Fruit fly (Drosophila melanogaster) whole organism, pupa: ENCODE results near the gene CG14535.

ENCODE experiments used
- CG10348 ChIP-seq: fragments of 200-800 bp; sonication (Bioruptor generic); IDR thresholded peaks from 2 replicates; pipeline ENCODE4 v1.3.6; 2022; ENCODE audit warnings: missing biosample characterization, missing genetic modification characterization
- CG12605 ChIP-seq: fragments of 200-800 bp; sonication (Bioruptor generic); IDR thresholded peaks from 2 replicates; pipeline ENCODE4 v1.3.6; 2022; ENCODE audit warnings: missing biosample characterization, missing genetic modification characterization
- CG13204 ChIP-seq: fragments of 200-800 bp; sonication (Bioruptor generic); optimal IDR thresholded peaks from 2 replicates; lab custom pipeline; 2018; ENCODE audit warnings: missing biosample characterization, mild to moderate bottlenecking, missing genetic modification characterization, moderate library complexity
- CG14655 ChIP-seq: fragments of 200-800 bp; sonication (Bioruptor generic); optimal IDR thresholded peaks from 3 replicates; lab custom pipeline; 2017; ENCODE audit warnings: mild to moderate bottlenecking, missing biosample characterization, missing genetic modification reagents, missing genetic modification characterization
- CG15710 ChIP-seq: fragments of 200-800 bp; sonication (Bioruptor generic); optimal IDR thresholded peaks from 2 replicates; lab custom pipeline; 2018; ENCODE audit warnings: missing biosample characterization, mild to moderate bottlenecking, missing genetic modification characterization, moderate library complexity
- CG17806 ChIP-seq: fragments of 200-800 bp; sonication (Bioruptor generic); optimal IDR thresholded peaks from 2 replicates; lab custom pipeline; 2018; ENCODE audit warnings: missing biosample characterization, mild to moderate bottlenecking, missing genetic modification characterization, moderate library complexity
- CG32121 ChIP-seq: fragments of 200-800 bp; sonication (Bioruptor generic); IDR thresholded peaks from 2 replicates; pipeline ENCODE4 v1.3.6; 2022; ENCODE audit warnings: missing biosample characterization, missing genetic modification characterization
- CG34367 ChIP-seq: fragments of 200-800 bp; sonication (Bioruptor generic); optimal IDR thresholded peaks from 2 replicates; lab custom pipeline; 2018; ENCODE audit warnings: missing biosample characterization, mild to moderate bottlenecking, missing genetic modification characterization
- CG4496 ChIP-seq: fragments of 200-800 bp; sonication (Bioruptor generic); IDR thresholded peaks from 3 replicates; pipeline ENCODE4 v1.3.6; 2022; ENCODE audit warnings: missing biosample characterization, missing genetic modification characterization
- CG8159 ChIP-seq: fragments of 200-800 bp; sonication (Bioruptor generic); optimal IDR thresholded peaks from 3 replicates; lab custom pipeline; 2018; ENCODE audit warnings: missing biosample characterization, mild to moderate bottlenecking, missing genetic modification characterization, moderate library complexity
- CG8301 ChIP-seq: fragments of 200-800 bp; sonication (Bioruptor generic); optimal IDR thresholded peaks from 2 replicates; lab custom pipeline; 2018; ENCODE audit warnings: missing biosample characterization, mild to moderate bottlenecking, missing genetic modification characterization
- CG9948 ChIP-seq: fragments of 200-800 bp; sonication (Bioruptor generic); optimal IDR thresholded peaks from 2 replicates; lab custom pipeline; 2018; ENCODE audit warnings: missing biosample characterization, mild to moderate bottlenecking, missing genetic modification characterization, moderate library complexity
- D1 ChIP-seq: fragments of 200-800 bp; sonication (Bioruptor generic); optimal IDR thresholded peaks from 2 replicates; lab custom pipeline; 2018; ENCODE audit warnings: missing biosample characterization, mild to moderate bottlenecking, missing genetic modification characterization, moderate library complexity
- EcR ChIP-seq: fragments of 200-800 bp; sonication (Bioruptor generic); optimal IDR thresholded peaks from 3 replicates; lab custom pipeline; 2019; ENCODE audit warnings: missing biosample characterization, missing genetic modification characterization, mild to moderate bottlenecking, moderate library complexity, missing genetic modification reagents
- Ets98B ChIP-seq: fragments of 200-800 bp; sonication (Bioruptor generic); IDR thresholded peaks from 2 replicates; pipeline ENCODE4 v1.3.6; 2022; ENCODE audit warnings: missing biosample characterization, missing genetic modification characterization
- Pif1A ChIP-seq: fragments of 200-800 bp; sonication (Bioruptor generic); optimal IDR thresholded peaks from 3 replicates; lab custom pipeline; 2016; ENCODE audit warnings: missing biosample characterization, missing genetic modification characterization
- Pif1B ChIP-seq: fragments of 200-800 bp; sonication (Bioruptor generic); optimal IDR thresholded peaks from 3 replicates; lab custom pipeline; 2016; ENCODE audit warnings: missing biosample characterization, missing genetic modification characterization
- Snoo ChIP-seq: fragments of 200-800 bp; sonication (Bioruptor generic); optimal IDR thresholded peaks from 3 replicates; lab custom pipeline; 2017; ENCODE audit warnings: missing biosample characterization, mild to moderate bottlenecking, missing genetic modification characterization, inconsistent platforms
- fd96Ca ChIP-seq: fragments of 200-800 bp; sonication (Bioruptor generic); IDR thresholded peaks from 3 replicates; pipeline ENCODE4 v1.3.6; 2022; ENCODE audit warnings: missing biosample characterization, missing genetic modification characterization
- gl ChIP-seq: fragments of 200-800 bp; sonication (Bioruptor generic); optimal IDR thresholded peaks from 2 replicates; lab custom pipeline; 2018; ENCODE audit warnings: missing biosample characterization, mild to moderate bottlenecking, missing genetic modification characterization
- rn ChIP-seq: fragments of 200-800 bp; sonication (Bioruptor generic); IDR thresholded peaks from 2 replicates; pipeline ENCODE4 v1.3.6; 2022; ENCODE audit warnings: missing biosample characterization, missing genetic modification characterization

Gene CG14535

DNA sequence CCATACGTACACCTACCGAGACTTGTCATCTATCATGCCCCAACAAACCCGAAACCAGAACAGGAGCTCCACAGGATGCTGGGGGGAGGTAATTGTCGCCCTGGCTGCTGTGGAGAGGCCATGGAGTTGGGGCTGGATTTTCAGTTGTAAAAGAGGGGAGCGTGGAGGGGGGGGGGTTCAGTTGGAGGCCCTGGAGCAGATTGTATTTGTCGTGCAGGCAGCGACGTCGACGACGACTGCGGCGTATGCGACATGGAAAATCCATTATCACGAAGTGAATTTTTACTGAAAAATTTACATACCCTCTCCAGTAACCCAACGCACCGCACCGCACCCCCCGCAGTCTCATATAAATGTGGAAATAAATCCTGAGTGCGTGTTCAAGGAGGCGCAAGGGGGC lies 21.6 kb downstream of the CG14535 start:
- no peak for TF ChIP-seq gl (tag; lab: Kevin White, UChicago)
- TF ChIP-seq CG32121: no peak
- no peak for TF ChIP-seq CG13204
- TF ChIP-seq CG14655 (GFP tag; lab: Kevin White, UChicago): no peak
- TF ChIP-seq CG12605 (GFP tag; lab: Robert Waterston, UW): no peak
- TF ChIP-seq CG17806 (tag; lab: Kevin White, UChicago): no peak
- no peak for TF ChIP-seq CG9948 (tag; lab: Kevin White, UChicago)

DNA sequence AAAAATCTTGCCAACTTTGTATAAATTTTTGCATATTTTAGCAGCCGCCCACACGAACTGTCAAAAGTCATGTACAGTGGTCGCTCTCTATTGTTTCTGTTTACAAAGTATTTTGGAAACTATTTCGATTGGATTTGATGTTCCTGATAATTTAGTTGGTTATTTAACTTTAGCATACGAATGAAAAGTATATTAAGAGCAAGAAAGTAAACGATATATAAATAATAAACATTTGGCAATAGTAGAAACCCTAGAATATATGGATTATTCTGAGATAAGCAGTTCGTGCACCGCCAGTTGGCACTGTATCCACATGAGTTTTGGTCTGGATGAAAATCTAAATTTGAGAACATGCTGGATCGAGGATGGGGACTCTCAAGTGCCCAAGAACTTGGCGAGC lies 22.0 kb downstream of the CG14535 start:
- TF ChIP-seq CG8159 (tag; lab: Kevin White, UChicago): no peak
- peak; percentile 2 for TF ChIP-seq CG9948 (tag; lab: Kevin White, UChicago)

DNA sequence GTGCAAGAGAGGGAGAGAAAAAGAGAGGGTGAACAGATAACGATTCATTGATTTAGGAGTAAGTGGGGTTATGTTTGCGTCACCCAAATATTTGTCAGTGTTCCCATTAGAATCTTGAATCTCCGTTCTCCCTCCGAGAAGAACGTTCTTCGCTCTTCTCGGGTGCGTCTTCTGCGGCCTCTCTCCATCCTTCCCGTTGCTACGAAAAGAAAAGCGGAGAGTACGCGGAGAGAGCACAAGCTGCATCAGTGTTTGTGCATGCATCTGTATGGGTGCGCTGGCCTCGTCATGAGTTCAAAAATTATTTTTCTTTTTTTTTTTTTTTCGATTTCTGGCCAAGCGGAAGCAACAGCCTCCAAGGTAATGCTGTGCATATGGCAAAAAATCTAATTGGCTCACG lies 26.4 kb downstream of the CG14535 start:
- 0 out of 3 replicates have a peak, but pooled peaks have one; percentile 14 for TF ChIP-seq fd96Ca (GFP tag; lab: Robert Waterston, UW)
- TF ChIP-seq CG14655 (GFP tag; lab: Kevin White, UChicago): no peak
- TF ChIP-seq CG32121: peak; percentile 64; the same call in 1 of the 2 replicates
- peak; percentile 47; the same call in 2 of the 3 replicates for TF ChIP-seq CG4496 (GFP tag; lab: Robert Waterston, UW)
- no peak for TF ChIP-seq Pif1A (GFP tag; lab: Kevin White, UChicago)

DNA sequence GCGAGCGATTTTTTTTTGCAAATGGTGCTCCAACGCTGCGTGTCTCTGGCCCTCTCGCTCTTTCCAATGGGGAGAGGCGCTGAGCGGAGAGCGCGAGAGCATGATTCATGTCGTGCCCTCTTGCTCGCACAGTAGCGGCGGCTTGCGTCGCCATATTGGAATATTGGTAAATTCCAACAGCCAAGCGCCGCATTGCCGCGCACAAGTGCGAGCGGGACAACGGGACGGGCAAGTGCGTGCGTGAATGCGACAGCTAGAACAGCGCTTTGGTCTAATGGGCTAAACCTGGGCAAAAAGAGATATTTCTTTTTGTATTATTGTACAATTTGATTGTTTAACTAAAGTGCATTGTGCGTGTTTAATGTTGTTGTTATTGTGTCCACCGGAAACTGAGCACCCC lies 27.0 kb downstream of the CG14535 start:
- TF ChIP-seq Pif1B (GFP tag; lab: Kevin White, UChicago) (peak; percentile 38), Ets98B (peak; percentile 31), CG32121 (peak; percentile 60), CG34367 (tag; lab: Kevin White, UChicago) (peak; percentile 15), EcR (GFP tag; lab: Kevin White, UChicago) (no peak), gl (tag; lab: Kevin White, UChicago) (no peak), CG8159 (tag; lab: Kevin White, UChicago) (peak; percentile 7), CG13204 (peak; percentile 51), CG9948 (tag; lab: Kevin White, UChicago) (no peak), CG12605 (GFP tag; lab: Robert Waterston, UW) (no peak), CG14655 (GFP tag; lab: Kevin White, UChicago) (peak; percentile 46), rn (no peak), CG10348 (GFP tag; lab: Robert Waterston, UW) (no peak), CG15710 (peak; percentile 34), fd96Ca (GFP tag; lab: Robert Waterston, UW) (peak; percentile 67), D1 (tag; lab: Kevin White, UChicago) (no peak), Snoo (tag; lab: Kevin White, UChicago) (peak; percentile 18), CG8301 (tag; lab: Kevin White, UChicago) (peak; percentile 14), CG4496 (GFP tag; lab: Robert Waterston, UW) (peak; percentile 73), Pif1A (GFP tag; lab: Kevin White, UChicago) (no peak), CG17806 (tag; lab: Kevin White, UChicago) (no peak)

DNA sequence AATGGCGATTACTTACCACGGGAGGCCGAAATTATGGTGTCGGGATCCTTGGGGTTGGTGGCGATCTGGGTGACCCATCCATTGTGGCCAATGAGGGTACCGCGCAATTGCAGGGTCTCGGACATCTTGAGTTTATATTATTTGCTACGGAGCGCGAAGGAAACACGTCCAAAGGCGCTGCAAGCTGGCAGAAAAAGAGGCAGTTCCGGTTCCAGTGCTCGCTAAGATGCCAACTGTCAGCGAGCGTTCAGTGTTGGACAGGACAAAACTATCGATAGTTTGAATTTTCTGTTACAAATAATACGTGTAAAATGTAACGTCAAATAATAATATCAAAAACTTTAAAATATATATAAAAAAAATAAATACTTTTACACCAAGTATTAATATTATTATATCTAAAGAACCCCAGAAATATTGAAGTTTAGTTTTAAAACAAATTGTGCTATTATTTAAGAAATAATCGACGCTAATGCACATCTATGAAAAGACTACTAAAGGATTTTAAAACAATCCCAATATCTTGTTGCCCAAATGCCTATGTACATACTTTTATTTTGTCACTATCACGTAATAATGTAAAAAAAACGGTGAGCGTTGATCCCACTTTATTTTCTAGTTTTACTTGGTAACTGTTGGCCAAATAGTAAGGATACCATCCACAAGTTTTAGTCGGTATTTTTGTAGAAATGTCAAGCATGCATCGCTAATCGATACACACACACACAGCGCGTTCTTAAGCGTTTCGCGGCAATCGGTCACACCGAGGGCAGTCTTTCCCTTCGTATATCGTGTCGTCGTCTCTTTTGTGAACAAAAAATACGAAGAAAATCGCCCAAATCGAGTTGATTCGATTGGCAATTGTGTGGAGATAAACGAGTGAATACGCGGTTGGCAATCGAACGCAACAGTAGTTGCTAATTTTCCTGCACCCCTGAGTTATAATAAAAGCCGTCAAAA lies 27.9 kb downstream of the CG14535 start, which contains the start of the genes Rack1 and mts:
Gene Rack1 (minus strand): TSS at position 271 of the 960 bp plus-strand sequence.
Gene mts (plus strand): TSS at position 606 of the 960 bp plus-strand sequence.
- TF ChIP-seq CG14655 (GFP tag; lab: Kevin White, UChicago) (no peak), D1 (tag; lab: Kevin White, UChicago) (no peak), CG32121 (peak; percentile 34; the same call in 1 of the 2 replicates), rn (peak; percentile 43), CG17806 (tag; lab: Kevin White, UChicago) (peak; percentile 25), Ets98B (peak; percentile 63), CG8159 (tag; lab: Kevin White, UChicago) (peak; percentile 58), CG9948 (tag; lab: Kevin White, UChicago) (peak; percentile 20), CG13204 (no peak), Snoo (tag; lab: Kevin White, UChicago) (peak; percentile 86), CG34367 (tag; lab: Kevin White, UChicago) (peak; percentile 65), CG15710 (peak; percentile 54), gl (tag; lab: Kevin White, UChicago) (peak; percentile 42), CG10348 (GFP tag; lab: Robert Waterston, UW) (no peak), Pif1B (GFP tag; lab: Kevin White, UChicago) (peak; percentile 43), CG4496 (GFP tag; lab: Robert Waterston, UW) (peak; percentile 88), CG12605 (GFP tag; lab: Robert Waterston, UW) (peak; percentile 77), fd96Ca (GFP tag; lab: Robert Waterston, UW) (peak; percentile 41; the same call in 1 of the 3 replicates), CG8301 (tag; lab: Kevin White, UChicago) (peak; percentile 43), Pif1A (GFP tag; lab: Kevin White, UChicago) (peak; percentile 69), EcR (GFP tag; lab: Kevin White, UChicago) (no peak)
